Worm (Caenorhabditis elegans) whole organism, L4/young adult: ENCODE measurements around the gene ZC513.2.

Source experiments
- W03F9.2 ChIP-seq: fragments of 150-350 bp; optimal IDR thresholded peaks from 2 replicates; lab custom pipeline; 2014; ENCODE audit warnings: missing biosample characterization, missing genetic modification characterization
- dao-5 ChIP-seq: sonication (generic microtip); optimal IDR thresholded peaks from 2 replicates; lab custom pipeline; 2016; ENCODE audit warnings: missing genotype, missing genetic modification characterization, moderate library complexity, missing compliant biosample characterization
- him-1 ChIP-seq: sonication (generic microtip); optimal IDR thresholded peaks from 2 replicates; lab custom pipeline; 2016; ENCODE audit warnings: missing genotype, missing genetic modification reagents, missing genetic modification characterization, missing compliant biosample characterization

The ZC513.2 gene

DNA sequence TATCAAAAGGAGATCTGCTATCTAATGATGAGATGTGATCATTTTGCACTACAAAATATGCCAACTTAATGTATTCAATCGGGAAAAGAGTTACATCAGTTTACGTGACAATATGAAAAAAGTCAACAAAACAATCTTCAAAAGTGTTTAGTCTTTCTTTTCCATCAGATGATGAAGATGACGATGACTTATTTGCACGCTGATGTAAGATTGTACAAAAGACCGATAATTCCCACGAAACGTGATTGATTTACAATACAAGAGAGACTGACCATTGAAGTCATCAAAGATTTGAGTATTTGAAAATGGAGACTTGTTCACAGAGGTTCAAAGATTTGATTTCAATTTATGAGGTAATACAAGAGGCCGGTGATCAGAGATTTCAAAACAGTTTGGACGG, 29.0 kb upstream of the ZC513.2 start:
- TF ChIP-seq W03F9.2 (tag; lab: Kevin White, UChicago), result no peak
- no peak for TF ChIP-seq him-1 (tag; lab: Kevin White, UChicago)

DNA sequence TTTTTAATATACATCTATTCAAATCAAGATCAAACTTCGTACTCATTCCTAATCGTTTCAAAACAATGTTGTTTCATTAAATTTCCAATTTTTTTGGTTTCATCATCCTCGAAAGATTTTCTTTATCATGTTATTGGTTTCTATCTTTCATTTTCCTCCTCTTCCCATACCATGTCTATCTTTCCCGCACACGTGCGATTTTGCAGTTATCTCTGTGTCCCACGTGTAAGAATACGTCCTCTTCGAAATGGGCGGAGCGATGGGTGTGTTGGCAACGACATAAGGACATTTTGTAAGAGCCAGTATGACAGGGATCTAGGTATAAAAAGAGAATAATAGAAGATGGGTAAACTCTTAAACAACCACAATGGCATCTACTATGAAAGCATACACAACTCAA, 27.9 kb upstream of the ZC513.2 start, which contains the start of gene F43H9.4:
Gene F43H9.4, plus strand, starts transcription at position 366 of the 400 bp plus-strand sequence.
- TF ChIP-seq dao-5 (tag; lab: Kevin White, UChicago) (no peak), W03F9.2 (tag; lab: Kevin White, UChicago) (no peak), him-1 (tag; lab: Kevin White, UChicago) (no peak)

DNA sequence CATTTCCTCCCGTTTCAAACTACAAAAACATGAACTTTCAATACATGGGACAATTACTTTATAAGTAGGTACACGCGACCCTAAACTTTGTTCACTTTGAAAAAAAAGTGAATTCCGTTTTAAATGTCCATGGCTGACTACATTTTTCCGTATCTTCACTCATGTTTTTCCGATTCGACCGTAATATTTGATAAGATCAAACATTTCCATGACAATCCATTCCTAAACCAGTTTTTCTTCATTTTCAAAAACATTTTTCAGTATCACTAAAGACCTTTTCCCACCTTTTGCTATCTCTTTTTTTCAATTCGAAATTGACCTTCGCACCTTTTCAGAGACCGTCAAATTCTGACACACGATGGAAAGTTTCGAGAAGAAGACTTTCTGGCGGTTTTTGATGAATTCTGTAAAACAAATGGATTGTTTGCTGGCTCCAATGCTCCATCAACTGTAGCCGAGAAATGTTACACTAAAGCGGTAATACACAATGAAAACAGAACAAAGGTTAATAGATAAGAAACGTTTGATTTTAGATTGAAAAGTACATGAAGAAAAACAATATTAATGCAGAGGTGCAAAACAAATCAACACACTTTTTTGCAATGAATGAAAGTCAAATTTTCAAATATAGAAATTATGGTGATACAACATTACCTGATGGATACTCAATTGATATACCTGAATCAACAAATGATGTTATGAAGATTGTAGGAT, 26.6 kb upstream of the ZC513.2 start:
- no peak for TF ChIP-seq him-1 (tag; lab: Kevin White, UChicago)
- TF ChIP-seq dao-5 (tag; lab: Kevin White, UChicago), result no peak
- no peak for TF ChIP-seq W03F9.2 (tag; lab: Kevin White, UChicago)

DNA sequence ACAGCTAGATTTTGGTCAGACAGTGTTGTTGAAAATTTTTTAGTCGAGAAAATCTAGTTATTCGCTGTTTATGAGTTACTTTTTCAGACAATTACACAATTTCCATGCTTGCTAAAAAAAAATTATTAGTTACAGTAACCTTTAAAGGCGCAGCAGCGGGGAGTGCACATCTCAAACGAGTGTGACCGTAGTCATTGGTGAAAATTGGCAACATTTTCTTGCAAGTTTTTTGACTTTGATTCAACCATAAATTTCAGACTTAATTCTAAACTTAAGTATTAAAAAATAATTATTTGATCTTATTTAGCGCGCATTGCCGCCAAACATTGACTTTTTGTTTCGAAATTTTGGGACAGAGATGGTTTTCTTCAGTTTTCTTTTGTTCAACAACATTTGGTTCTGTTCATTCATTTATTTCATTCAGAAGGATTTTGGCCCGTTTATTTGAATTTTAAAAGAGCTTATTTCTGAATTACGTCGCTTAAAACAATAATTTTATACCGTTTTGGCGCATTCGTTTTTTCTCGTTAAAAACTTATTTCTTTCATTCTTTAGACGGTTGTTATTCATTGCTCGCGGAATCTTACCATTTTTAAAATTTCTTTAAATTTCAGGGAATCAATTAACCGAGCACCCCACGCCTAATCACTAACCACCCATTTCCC, 25.3 kb upstream of the ZC513.2 start, which contains the start of gene oma-2:
Gene oma-2, plus strand, starts transcription at position 615 of the 665 bp plus-strand sequence.
- TF ChIP-seq dao-5 (tag; lab: Kevin White, UChicago), result no peak

DNA sequence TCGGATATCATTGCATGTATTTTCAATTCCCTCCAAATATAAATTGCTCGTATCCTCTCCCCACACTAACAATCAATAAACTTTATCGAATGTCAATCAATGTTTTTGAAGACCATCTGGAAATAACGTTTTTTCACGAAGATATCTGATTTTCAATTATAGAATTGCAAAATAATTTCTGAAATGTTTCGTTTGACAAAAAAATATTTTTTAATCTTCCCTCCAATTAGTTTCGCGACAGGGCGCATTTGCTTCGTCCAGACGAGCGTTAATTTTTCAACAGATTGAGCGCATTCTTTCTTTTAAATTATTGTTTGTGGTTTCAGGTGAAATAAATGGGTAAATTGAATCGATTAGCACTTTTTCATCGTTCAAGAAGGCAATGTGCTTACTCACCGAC, 23.1 kb upstream of the ZC513.2 start, which contains the start of gene vars-1:
Gene vars-1, plus strand, starts transcription at position 291 of the 400 bp plus-strand sequence.
- no peak for TF ChIP-seq dao-5 (tag; lab: Kevin White, UChicago)
- TF ChIP-seq him-1 (tag; lab: Kevin White, UChicago), result no peak
- no peak for TF ChIP-seq W03F9.2 (tag; lab: Kevin White, UChicago)

DNA sequence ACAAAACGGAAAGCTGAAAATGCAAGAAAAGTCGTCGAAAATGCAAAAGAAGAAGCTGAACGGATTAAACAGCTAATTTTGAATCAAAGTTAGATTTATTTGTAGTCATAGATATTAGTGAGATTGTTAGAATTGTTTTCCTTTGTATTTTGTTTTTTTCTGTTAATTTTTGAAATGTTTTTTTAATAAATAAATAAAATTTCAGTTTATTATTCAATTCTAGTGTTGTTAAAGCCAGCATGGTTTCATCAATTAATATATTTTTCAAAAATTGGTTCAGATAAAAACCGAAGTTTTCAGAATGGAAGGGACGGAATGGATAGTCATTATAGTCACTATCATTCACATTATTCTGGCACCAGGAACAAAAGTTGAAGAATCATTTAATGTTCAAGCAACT, 19.4 kb upstream of the ZC513.2 start, which contains the start of gene algn-12:
Gene algn-12, plus strand, starts transcription at position 301 of the 400 bp plus-strand sequence.
- TF ChIP-seq dao-5 (tag; lab: Kevin White, UChicago) (no peak), W03F9.2 (tag; lab: Kevin White, UChicago) (no peak)

DNA sequence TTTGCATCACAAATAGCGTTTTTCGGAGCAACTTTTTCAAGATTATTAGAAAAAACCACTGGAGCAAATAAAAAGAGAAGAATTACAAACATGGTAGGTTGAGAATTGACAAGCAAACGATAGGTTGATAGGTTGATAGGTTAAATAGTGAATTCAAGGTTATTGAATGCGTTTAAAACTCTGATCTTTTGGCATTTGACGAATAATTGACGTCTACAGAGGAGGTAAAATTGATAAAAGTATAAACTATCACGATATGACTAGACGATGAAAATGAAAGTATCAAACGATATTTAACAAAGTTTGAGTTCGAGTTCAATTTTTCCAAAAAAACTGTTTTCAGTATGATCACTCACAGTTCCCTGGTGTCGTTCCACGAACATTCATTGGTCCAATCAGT, 18.3 kb upstream of the ZC513.2 start, which contains the start of gene ZC513.14:
Gene ZC513.14, minus strand, starts transcription at position 101 of the 400 bp plus-strand sequence.
- no peak for TF ChIP-seq dao-5 (tag; lab: Kevin White, UChicago)
- TF ChIP-seq W03F9.2 (tag; lab: Kevin White, UChicago), result no peak
- TF ChIP-seq him-1 (tag; lab: Kevin White, UChicago), result no peak

DNA sequence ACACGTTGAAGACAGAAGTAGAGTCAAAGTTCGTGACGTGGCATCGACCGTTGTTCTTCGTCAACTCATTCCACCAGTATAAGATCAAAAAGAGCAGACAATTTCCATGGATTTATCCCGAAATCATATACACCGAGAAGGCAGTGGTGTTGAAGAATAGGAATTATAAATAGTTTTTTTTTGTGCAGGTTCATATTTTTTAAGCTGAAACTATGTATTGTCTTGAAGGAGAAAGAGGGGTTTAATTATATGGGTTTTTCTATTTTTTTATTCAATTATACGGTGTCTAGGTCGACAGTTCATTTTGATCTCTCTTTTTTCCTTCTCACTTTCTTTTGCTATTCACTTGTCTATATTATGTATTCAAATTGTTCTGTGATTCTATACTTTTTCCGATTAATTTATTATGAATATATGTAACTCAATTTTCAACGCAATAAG, 15.1 kb upstream of the ZC513.2 start:
- TF ChIP-seq him-1 (tag; lab: Kevin White, UChicago), result no peak

DNA sequence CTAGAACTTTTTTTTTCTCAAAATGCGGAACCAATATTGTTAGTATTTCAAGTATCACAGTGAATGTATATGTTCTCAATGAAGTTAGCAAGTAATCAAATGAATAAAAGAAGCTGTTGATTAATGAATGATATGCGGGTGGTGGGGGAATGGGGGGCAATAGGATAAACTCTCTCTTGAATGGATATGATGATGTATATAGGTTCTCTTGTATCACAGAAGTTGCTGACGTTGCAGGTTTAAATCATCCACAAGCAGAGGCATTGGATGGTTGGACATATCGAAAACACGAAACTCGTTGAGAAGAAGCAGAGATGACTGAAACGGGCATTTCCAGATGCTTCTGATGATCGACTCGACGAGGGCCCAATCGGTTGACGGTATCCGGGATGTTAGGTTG, 14.6 kb upstream of the ZC513.2 start:
- TF ChIP-seq W03F9.2 (tag; lab: Kevin White, UChicago) (no peak), him-1 (tag; lab: Kevin White, UChicago) (no peak), dao-5 (tag; lab: Kevin White, UChicago) (no peak)

DNA sequence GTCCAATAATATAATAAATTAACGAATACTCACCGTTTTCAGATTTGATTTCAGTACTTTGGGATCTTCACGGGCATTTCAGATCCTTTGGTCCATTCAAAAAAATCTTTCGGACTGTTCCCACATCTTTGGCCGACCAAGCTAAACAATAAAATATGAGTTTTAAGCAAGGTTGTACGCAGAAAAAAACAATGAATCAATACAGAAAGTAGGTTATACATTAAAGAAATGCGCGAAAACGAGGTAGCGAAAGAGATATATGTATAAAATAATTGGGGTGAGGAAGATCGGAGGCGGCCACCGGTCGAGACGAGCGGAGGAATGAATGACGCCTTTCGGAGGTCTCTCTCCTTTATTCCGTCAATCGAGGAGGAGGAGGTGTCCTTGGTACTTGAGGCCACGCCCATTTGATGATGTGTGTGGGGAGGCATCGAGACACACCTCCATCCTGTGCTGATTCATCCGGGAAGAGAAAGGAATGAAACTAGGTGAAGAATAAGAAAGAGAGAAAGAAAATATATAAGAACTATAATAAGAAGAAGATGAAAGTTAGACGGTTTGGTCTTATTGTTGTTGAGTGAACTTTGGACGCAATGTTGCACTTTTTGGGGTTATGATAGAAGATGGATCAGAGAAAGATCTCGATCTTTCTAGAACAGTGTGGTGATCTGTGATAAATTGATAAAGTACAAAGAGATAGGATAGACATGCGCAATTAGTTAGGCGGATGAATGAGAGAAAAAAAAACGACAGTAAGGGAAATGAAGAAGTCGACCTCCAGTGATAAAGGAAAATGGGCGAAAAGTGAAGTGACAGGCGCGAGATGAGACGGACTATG, 13.8 kb upstream of the ZC513.2 start:
- no peak for TF ChIP-seq dao-5 (tag; lab: Kevin White, UChicago)
- no peak for TF ChIP-seq W03F9.2 (tag; lab: Kevin White, UChicago)
- TF ChIP-seq him-1 (tag; lab: Kevin White, UChicago), result no peak

DNA sequence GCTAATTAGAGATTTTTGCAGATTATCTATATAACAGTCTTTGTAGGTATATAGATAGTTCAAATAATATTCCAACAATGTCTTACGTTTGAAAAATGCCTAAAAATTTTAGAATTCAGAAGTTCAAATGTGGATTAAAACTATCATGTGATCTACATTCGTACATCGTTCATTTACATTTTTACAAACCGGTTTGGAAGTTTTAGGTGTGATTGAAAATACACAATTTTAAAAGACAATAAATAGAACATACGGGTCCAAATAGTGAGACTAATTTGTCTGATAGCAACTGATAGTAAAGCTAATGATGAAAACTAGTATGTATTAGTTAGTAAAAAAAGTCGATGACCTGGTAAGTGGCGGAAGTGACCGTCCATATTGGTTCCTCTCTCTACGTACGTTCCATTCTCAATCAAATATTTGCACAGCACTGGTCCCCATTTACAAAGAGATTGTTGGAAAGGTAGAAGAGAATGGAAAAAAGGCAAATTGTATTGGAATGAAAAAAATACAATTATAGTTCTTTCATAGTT, 12.8 kb upstream of the ZC513.2 start:
- TF ChIP-seq W03F9.2 (tag; lab: Kevin White, UChicago), result no peak

DNA sequence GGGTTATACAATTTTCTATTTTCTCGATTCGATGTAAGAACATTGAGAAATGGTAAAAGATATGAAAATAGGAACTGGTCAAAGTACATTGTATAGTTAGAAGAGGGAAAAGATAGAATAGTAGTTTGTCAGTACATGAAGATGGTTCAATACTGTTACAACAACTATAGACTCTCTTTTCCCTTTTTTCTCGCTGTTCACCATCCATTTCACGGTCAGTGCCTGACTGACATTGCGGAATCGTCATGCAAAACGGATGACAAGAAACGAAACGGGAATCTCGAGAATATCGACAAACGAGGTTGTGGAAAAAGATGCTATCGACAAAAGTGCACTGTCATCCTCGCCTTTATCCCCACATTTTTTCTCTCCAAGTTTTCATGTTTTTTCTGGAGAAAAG, 10.6 kb upstream of the ZC513.2 start:
- no peak for TF ChIP-seq dao-5 (tag; lab: Kevin White, UChicago)
- TF ChIP-seq W03F9.2 (tag; lab: Kevin White, UChicago), result no peak
- TF ChIP-seq him-1 (tag; lab: Kevin White, UChicago), result no peak

DNA sequence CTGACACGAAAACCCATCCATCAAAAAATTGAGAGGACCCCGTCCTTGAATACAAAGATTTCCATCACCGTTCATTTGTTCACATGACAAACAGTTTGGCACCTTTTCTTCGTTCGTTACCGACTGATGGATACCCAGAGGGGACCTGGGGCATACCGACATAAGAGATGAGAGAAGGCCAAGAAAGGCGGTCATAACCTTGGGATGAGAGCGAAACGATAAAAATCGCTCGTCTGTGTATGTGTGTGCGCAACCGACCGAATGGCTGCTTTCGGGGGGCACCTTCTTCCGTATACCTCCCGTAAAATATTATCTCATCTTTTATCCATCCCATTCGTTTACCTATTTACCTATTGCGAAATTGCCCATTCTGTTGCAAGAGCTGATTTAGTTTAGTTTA, 9.3 kb upstream of the ZC513.2 start:
- TF ChIP-seq him-1 (tag; lab: Kevin White, UChicago) (no peak), W03F9.2 (tag; lab: Kevin White, UChicago) (no peak), dao-5 (tag; lab: Kevin White, UChicago) (no peak)
